Worm (Caenorhabditis elegans): Measurements from ENCODE around the gene cest-31.

cest-31 gene

DNA sequence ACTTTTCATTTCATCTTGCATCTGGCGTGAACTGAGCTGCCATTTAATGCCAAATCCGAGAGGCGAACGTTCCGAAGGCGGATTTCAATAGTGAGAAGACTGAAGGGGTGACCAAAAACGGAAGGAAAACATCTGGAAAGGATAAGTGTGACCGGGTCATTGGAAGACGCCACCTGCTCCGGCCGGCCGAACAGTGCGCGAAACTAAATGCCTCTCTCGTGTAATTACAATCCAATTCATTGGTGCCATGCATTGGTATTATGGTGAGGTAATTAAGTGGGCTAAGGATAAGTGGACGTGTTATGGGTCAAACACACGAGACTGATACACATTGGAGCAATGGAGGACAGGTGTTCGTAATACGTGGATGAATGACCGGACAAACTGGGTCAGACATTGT is 10.5 kb downstream of the cest-31 start:
- TF ChIP-seq nhr-80 (tag; optimal IDR thresholded peaks at IDR 0.05) (no peak), ztf-3 (GFP tag; optimal IDR thresholded peaks at IDR 0.05) (no peak), ztf-25 (GFP tag; IDR thresholded peaks at IDR 0.05) (no peak), ztf-28 (GFP tag; IDR thresholded peaks at IDR 0.05) (no peak), bed-2 (GFP tag; IDR thresholded peaks at IDR 0.05) (no peak), lag-1 (GFP tag; IDR thresholded peaks at IDR 0.05) (no peak), F57A8.1 (GFP tag; optimal IDR thresholded peaks at IDR 0.05) (no peak)

DNA sequence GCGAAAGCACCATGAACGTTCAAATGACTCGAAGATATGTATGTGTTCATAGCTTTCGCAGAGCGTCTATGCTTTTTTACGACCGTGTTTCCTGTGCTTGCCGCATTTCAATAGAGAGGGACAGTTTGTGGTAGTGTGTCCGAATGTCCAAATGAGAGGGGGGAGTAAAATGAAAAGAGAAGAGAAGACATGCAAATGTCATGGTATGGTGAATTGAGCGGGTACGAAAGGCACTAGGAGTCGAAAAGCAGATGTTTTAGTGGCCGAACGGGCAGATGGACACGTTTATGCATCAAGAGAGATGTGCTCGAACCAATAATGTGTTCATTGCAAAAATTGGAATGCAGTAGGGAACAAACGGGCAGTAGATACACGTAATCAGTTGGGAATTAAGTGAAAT is 11.4 kb downstream of the cest-31 start:
- 0 out of 2 replicates have a peak, but pooled peaks have one; percentile 37 for TF ChIP-seq let-526 (GFP tag; IDR thresholded peaks at IDR 0.05)
- no peak for TF ChIP-seq tbx-9 (tag; optimal IDR thresholded peaks at IDR 0.05; ENCODE audit: borderline replicate concordance)

DNA sequence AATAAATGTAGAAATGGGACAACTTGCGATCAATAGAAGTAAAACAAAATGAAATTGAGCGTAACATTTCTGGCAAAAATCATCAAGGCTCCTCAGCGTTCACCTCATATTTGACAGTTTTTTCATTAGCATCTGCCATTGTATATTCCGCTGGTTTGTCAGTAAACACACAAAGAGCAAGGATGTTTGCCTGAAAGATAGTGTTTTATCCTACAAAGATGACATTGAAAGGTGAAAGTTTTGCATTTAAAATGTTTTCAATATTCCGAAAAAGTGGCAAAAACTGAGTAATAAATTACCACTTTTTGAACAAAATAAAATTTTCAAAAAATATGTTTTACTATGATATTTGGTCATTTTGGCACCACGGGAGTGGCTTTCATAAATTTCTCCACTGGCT is 11.9 kb downstream of the cest-31 start:
- no peak for TF ChIP-seq attf-6 (GFP tag; IDR thresholded peaks at IDR 0.05)
- TF ChIP-seq snpc-1.3 (tag; optimal IDR thresholded peaks at IDR 0.05; ENCODE audit: insufficient read depth) = no peak
- no peak for TF ChIP-seq F23B12.7 (tag; optimal IDR thresholded peaks at IDR 0.05; ENCODE audit: insufficient read depth)
- no peak for TF ChIP-seq efl-1 (GFP tag; optimal IDR thresholded peaks at IDR 0.05)
- no peak for TF ChIP-seq die-1 (tag; optimal IDR thresholded peaks at IDR 0.05)
- TF ChIP-seq ceh-58 (GFP tag; IDR thresholded peaks at IDR 0.05) = no peak
- no peak for TF ChIP-seq F33H1.4 (GFP tag; IDR thresholded peaks at IDR 0.05)
- TF ChIP-seq nhr-80 (tag; optimal IDR thresholded peaks at IDR 0.05) = no peak
- no peak for TF ChIP-seq B0261.1 (tag; optimal IDR thresholded peaks at IDR 0.05)
- no peak for TF ChIP-seq F57A8.1 (GFP tag; optimal IDR thresholded peaks at IDR 0.05)
- no peak for TF ChIP-seq F37B4.10 (GFP tag; IDR thresholded peaks at IDR 0.05)
- no peak for TF ChIP-seq cebp-1 (GFP tag; IDR thresholded peaks at IDR 0.05)
- TF ChIP-seq cebp-1 (tag; optimal IDR thresholded peaks at IDR 0.05) = no peak
- no peak for TF ChIP-seq Y95B8A.8 (GFP tag; IDR thresholded peaks at IDR 0.05)
- TF ChIP-seq fkh-3 (tag; optimal IDR thresholded peaks at IDR 0.05) = no peak
- no peak for TF ChIP-seq C06A6.2 (GFP tag; conservative IDR thresholded peaks at IDR 0.05)
- TF ChIP-seq tlf-1 (GFP tag; optimal IDR thresholded peaks at IDR 0.05) = no peak
- no peak for TF ChIP-seq xnd-1 (tag; optimal IDR thresholded peaks at IDR 0.05)
- no peak for TF ChIP-seq bed-2 (GFP tag; IDR thresholded peaks at IDR 0.05)
- TF ChIP-seq ceh-27 (GFP tag; optimal IDR thresholded peaks at IDR 0.05) = no peak

DNA sequence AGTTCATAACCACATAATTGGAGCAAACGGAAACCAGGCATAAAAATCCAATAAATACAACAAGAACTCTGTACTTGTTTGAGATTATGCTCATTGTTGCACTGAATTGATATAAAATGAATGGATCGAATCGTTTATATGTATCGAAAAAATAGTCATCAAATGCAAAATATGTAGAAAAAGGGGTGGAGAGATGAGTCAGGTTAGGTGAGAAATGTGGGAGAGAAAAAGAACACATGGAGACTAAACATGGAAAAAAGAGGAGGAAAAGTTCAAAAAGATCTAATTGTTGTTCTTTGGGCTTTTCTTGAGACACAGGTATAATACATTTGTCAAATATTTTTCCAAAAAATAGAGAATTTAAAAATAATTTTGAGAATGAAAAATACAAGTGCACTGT is 14.3 kb downstream of the cest-31 start, which contains the start of gene K11G9.5:
K11G9.5 (minus strand) TSS at position 101 of the 400 bp plus-strand sequence.
- no peak for TF ChIP-seq chd-7 (tag; optimal IDR thresholded peaks at IDR 0.05)
- TF ChIP-seq egl-18 (GFP tag; IDR thresholded peaks at IDR 0.05) = no peak
- no peak for TF ChIP-seq madf-8 (GFP tag; conservative IDR thresholded peaks at IDR 0.05)
- TF ChIP-seq egrh-3 (GFP tag; IDR thresholded peaks at IDR 0.05) = no peak
- TF ChIP-seq rpc-1 (optimal IDR thresholded peaks at IDR 0.05) = no peak
- no peak for TF ChIP-seq rpc-1 (tag; optimal IDR thresholded peaks at IDR 0.05)
- no peak for TF ChIP-seq lir-1 (GFP tag; conservative IDR thresholded peaks at IDR 0.05)

DNA sequence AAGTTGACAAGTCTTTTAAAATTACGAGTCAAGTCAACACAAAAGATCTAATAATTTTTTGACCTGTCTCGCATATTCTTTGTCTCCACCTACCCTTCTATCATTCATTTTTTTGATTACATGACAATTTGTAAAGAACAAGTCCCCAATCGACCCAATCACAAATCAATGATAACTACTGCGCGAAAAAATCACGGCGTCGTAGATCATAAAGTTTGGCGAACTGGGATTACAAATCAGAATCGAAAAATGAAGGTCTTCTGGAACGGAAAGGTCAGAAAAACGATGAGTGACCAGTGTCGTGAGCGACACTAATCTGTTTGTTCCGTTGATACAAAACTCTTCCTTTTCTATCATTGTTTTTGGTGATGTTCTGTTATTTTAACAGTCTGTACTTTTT is 16.0 kb downstream of the cest-31 start:
- no peak for TF ChIP-seq T07F8.4 (tag; optimal IDR thresholded peaks at IDR 0.05)
- no peak for TF ChIP-seq efl-1 (GFP tag; optimal IDR thresholded peaks at IDR 0.05)
- TF ChIP-seq ets-4 (GFP tag; optimal IDR thresholded peaks at IDR 0.05) = no peak
- no peak for TF ChIP-seq lin-35 (GFP tag; optimal IDR thresholded peaks at IDR 0.05)
- TF ChIP-seq rpc-1 (optimal IDR thresholded peaks at IDR 0.05) = no peak
- no peak for TF ChIP-seq rpc-1 (tag; optimal IDR thresholded peaks at IDR 0.05)
- TF ChIP-seq ztf-6 (GFP tag; IDR thresholded peaks at IDR 0.05) = no peak
- no peak for TF ChIP-seq sdz-38 (tag; optimal IDR thresholded peaks at IDR 0.05)
